Worm (Caenorhabditis elegans): ENCODE results near the gene rpac-40.
"Not testable (repeated sequence)": the region's sequence is repeated elsewhere in the genome, so short reads cannot be mapped to it uniquely, and the experiment has no call there.

The rpac-40 gene

ce11 chrV:4204421-4204820 lies 5.1 kb downstream of the rpac-40 start, which contains the start of gene H43I07.1:
Gene H43I07.1 (plus strand): TSS chrV:4204721.
- no peak for TF ChIP-seq F13C5.2 (tag; optimal IDR thresholded peaks at IDR 0.05)
- no peak for TF ChIP-seq tbx-11 (GFP tag; IDR thresholded peaks at IDR 0.05)

ce11 chrV:4211521-4211920 lies 12.2 kb downstream of the rpac-40 start:
- TF ChIP-seq ceh-36 (tag; optimal IDR thresholded peaks at IDR 0.05) (no peak), aly-1 (tag; optimal IDR thresholded peaks at IDR 0.05) (no peak), pes-1 (GFP tag; IDR thresholded peaks at IDR 0.05) (no peak), ama-1 (optimal IDR thresholded peaks at IDR 0.05) (no peak), hmg-4 (GFP tag; optimal IDR thresholded peaks at IDR 0.05) (no peak), tbx-37 (GFP tag; conservative IDR thresholded peaks at IDR 0.05) (no peak), tbx-11 (GFP tag; IDR thresholded peaks at IDR 0.05) (no peak), flt-1 (GFP tag; IDR thresholded peaks at IDR 0.05) (no peak), ceh-13 (GFP tag; optimal IDR thresholded peaks at IDR 0.05) (no peak), tra-4 (tag; optimal IDR thresholded peaks at IDR 0.05) (no peak), scrt-1 (GFP tag; IDR thresholded peaks at IDR 0.05) (no peak), sea-1 (GFP tag; conservative IDR thresholded peaks at IDR 0.05) (no peak), F13C5.2 (tag; optimal IDR thresholded peaks at IDR 0.05) (no peak), hnd-1 (tag; optimal IDR thresholded peaks at IDR 0.05) (no peak), ets-7 (tag; optimal IDR thresholded peaks at IDR 0.05) (no peak), B0310.2 (tag; optimal IDR thresholded peaks at IDR 0.05) (no peak)

DNA sequence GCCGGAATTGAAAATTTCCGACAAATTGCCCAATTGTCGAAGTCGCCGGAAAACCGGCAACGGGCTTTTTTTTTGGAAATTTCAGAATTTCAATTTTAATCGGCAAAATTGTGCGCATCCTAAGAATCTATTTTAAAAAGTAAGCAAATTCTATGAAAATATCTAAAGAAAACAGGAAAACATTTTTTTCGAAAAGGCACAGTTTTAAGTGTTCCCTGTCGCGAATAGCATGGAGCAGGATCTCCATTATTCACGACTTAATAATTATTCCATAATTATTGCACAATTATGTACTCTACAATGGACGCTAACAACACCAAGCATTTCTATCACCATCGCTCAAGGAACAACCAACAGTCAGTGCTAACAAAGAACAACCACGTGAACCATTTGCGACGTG lies 16.6 kb downstream of the rpac-40 start, which contains the start of gene H43I07.4:
H43I07.4 (plus strand) TSS at position 301 of the 400 bp plus-strand sequence.
- TF ChIP-seq aly-1 (tag; optimal IDR thresholded peaks at IDR 0.05); hmg-4 (GFP tag; optimal IDR thresholded peaks at IDR 0.05); ceh-13 (GFP tag; optimal IDR thresholded peaks at IDR 0.05): not testable (repeated sequence)

ce11 chrV:4216902-4217301 lies 17.6 kb downstream of the rpac-40 start:
- no peak for TF ChIP-seq scrt-1 (GFP tag; IDR thresholded peaks at IDR 0.05)
- TF ChIP-seq tra-4 (tag; optimal IDR thresholded peaks at IDR 0.05), result no peak
- no peak for TF ChIP-seq B0310.2 (tag; optimal IDR thresholded peaks at IDR 0.05)
- no peak for TF ChIP-seq sea-1 (GFP tag; conservative IDR thresholded peaks at IDR 0.05)
- TF ChIP-seq F13C5.2 (tag; optimal IDR thresholded peaks at IDR 0.05), result no peak
- no peak for TF ChIP-seq pes-1 (GFP tag; IDR thresholded peaks at IDR 0.05)
- TF ChIP-seq tbx-37 (GFP tag; conservative IDR thresholded peaks at IDR 0.05), result no peak
- no peak for TF ChIP-seq tbx-11 (GFP tag; IDR thresholded peaks at IDR 0.05)
- no peak for TF ChIP-seq ama-1 (optimal IDR thresholded peaks at IDR 0.05)
- no peak for TF ChIP-seq ceh-13 (GFP tag; optimal IDR thresholded peaks at IDR 0.05)
- no peak for TF ChIP-seq flt-1 (GFP tag; IDR thresholded peaks at IDR 0.05)
- TF ChIP-seq hnd-1 (tag; optimal IDR thresholded peaks at IDR 0.05), result no peak
- TF ChIP-seq hmg-4 (GFP tag; optimal IDR thresholded peaks at IDR 0.05), result no peak
- no peak for TF ChIP-seq aly-1 (tag; optimal IDR thresholded peaks at IDR 0.05)
- TF ChIP-seq ets-7 (tag; optimal IDR thresholded peaks at IDR 0.05), result no peak
- TF ChIP-seq ceh-36 (tag; optimal IDR thresholded peaks at IDR 0.05), result no peak
- TF ChIP-seq hmbx-1 (tag; optimal IDR thresholded peaks at IDR 0.05), result no peak

DNA sequence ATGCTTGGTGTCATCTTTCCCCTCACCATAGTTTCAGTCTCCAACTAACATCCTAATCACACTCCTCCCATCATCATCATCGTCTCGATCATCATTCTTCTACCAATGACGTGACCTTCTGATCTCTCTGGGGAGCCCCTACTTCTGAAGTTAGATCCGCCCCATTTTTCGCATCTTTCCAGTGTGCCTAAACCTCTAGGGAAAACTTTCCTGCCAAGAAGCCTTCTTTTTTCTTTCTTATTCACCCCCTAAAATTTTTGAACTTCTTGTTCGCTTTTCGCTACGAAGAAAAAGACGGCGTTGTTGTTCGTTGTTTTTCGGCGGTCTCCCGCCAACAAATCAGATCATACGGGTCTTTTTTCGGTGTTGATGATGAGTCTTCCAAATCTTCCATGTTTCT lies 19.0 kb downstream of the rpac-40 start:
- TF ChIP-seq scrt-1 (GFP tag; IDR thresholded peaks at IDR 0.05) (no peak), tbx-11 (GFP tag; IDR thresholded peaks at IDR 0.05) (no peak), aly-1 (tag; optimal IDR thresholded peaks at IDR 0.05) (no peak), F13C5.2 (tag; optimal IDR thresholded peaks at IDR 0.05) (no peak), tbx-37 (GFP tag; conservative IDR thresholded peaks at IDR 0.05) (no peak)

DNA sequence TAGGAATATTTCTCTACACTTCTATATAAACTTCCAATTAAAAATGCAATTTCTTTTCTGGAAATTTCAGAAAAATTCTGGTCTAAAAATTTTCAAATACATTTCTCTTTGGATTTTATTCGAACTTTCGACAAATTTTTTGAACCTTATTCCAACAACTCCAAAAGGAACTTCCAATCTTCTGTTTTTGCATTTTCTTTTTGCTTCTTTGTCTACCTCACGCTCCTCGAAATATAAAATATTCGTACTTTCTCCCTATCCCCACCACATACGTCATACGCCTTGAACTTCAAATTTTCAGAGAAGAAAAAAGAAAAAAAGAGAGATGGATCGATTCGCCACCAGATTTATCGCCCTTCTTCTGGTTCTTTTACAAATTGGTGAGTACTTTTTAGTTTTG lies 20.1 kb downstream of the rpac-40 start, which contains the start of gene nlp-9:
nlp-9 (plus strand) TSS at position 301 of the 400 bp plus-strand sequence.
- no peak for TF ChIP-seq aly-1 (tag; optimal IDR thresholded peaks at IDR 0.05)
- no peak for TF ChIP-seq tbx-11 (GFP tag; IDR thresholded peaks at IDR 0.05)
- no peak for TF ChIP-seq hmg-4 (GFP tag; optimal IDR thresholded peaks at IDR 0.05)
- no peak for TF ChIP-seq flt-1 (GFP tag; IDR thresholded peaks at IDR 0.05)
- TF ChIP-seq tbx-37 (GFP tag; conservative IDR thresholded peaks at IDR 0.05), result no peak
- TF ChIP-seq hmbx-1 (tag; optimal IDR thresholded peaks at IDR 0.05), result no peak
- TF ChIP-seq sea-1 (GFP tag; conservative IDR thresholded peaks at IDR 0.05), result no peak
- no peak for TF ChIP-seq ceh-36 (tag; optimal IDR thresholded peaks at IDR 0.05)
- no peak for TF ChIP-seq ets-7 (tag; optimal IDR thresholded peaks at IDR 0.05)
- TF ChIP-seq scrt-1 (GFP tag; IDR thresholded peaks at IDR 0.05), result no peak
- TF ChIP-seq B0310.2 (tag; optimal IDR thresholded peaks at IDR 0.05), result no peak
- TF ChIP-seq ama-1 (optimal IDR thresholded peaks at IDR 0.05), result no peak
- TF ChIP-seq pes-1 (GFP tag; IDR thresholded peaks at IDR 0.05), result no peak
- TF ChIP-seq hnd-1 (tag; optimal IDR thresholded peaks at IDR 0.05), result no peak
- TF ChIP-seq tra-4 (tag; optimal IDR thresholded peaks at IDR 0.05), result no peak
- no peak for TF ChIP-seq ceh-13 (GFP tag; optimal IDR thresholded peaks at IDR 0.05)
- TF ChIP-seq F13C5.2 (tag; optimal IDR thresholded peaks at IDR 0.05), result no peak

DNA sequence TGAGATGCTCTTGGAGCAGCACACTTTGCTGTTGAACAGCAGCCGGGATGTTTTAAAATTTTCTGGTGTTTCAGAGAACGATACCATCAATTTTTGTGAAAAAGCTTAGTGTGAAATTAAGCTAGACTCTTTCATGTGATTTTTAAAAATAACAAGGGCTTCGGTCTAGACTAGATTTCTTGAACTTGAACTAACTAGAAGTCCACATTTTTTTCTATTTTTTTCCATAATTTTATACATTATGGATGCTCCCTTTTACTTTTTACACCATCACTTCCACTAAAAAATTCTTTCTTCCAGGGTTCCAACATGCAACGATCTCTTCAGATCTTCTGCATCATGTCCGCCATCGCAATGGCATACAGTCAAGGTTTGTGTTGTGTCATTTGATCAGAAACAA lies 36.8 kb downstream of the rpac-40 start, which contains the start of gene nlp-13:
nlp-13 (plus strand) TSS at position 301 of the 400 bp plus-strand sequence.
- TF ChIP-seq F13C5.2 (tag; optimal IDR thresholded peaks at IDR 0.05), result no peak
- no peak for TF ChIP-seq aly-1 (tag; optimal IDR thresholded peaks at IDR 0.05)
- no peak for TF ChIP-seq B0310.2 (tag; optimal IDR thresholded peaks at IDR 0.05)
- no peak for TF ChIP-seq tra-4 (tag; optimal IDR thresholded peaks at IDR 0.05)
- no peak for TF ChIP-seq ama-1 (optimal IDR thresholded peaks at IDR 0.05)

- no peak for TF ChIP-seq tra-4 (tag; optimal IDR thresholded peaks at IDR 0.05)
- no peak for TF ChIP-seq ceh-13 (GFP tag; optimal IDR thresholded peaks at IDR 0.05)
- no peak for TF ChIP-seq sea-1 (GFP tag; conservative IDR thresholded peaks at IDR 0.05)
- TF ChIP-seq ama-1 (optimal IDR thresholded peaks at IDR 0.05), result no peak
- TF ChIP-seq tbx-11 (GFP tag; IDR thresholded peaks at IDR 0.05), result no peak
- TF ChIP-seq hnd-1 (tag; optimal IDR thresholded peaks at IDR 0.05), result no peak
- TF ChIP-seq pes-1 (GFP tag; IDR thresholded peaks at IDR 0.05), result no peak
- TF ChIP-seq aly-1 (tag; optimal IDR thresholded peaks at IDR 0.05), result no peak
- no peak for TF ChIP-seq B0310.2 (tag; optimal IDR thresholded peaks at IDR 0.05)
- TF ChIP-seq tbx-37 (GFP tag; conservative IDR thresholded peaks at IDR 0.05), result no peak
- TF ChIP-seq F13C5.2 (tag; optimal IDR thresholded peaks at IDR 0.05), result no peak
- TF ChIP-seq ets-7 (tag; optimal IDR thresholded peaks at IDR 0.05), result no peak
- TF ChIP-seq ceh-36 (tag; optimal IDR thresholded peaks at IDR 0.05), result no peak
- TF ChIP-seq hmbx-1 (tag; optimal IDR thresholded peaks at IDR 0.05), result no peak
- TF ChIP-seq flt-1 (GFP tag; IDR thresholded peaks at IDR 0.05), result no peak
Observed at ce11 chrV:4240292-4240691, 41.0 kb downstream of the rpac-40 start, which contains the start of gene srh-204. Gene srh-204 (minus strand): TSS chrV:4240392.

Data from whole organism, early embryonic.